Fruit fly (Drosophila melanogaster) whole organism, prepupa: ENCODE measurements around the gene CG15728.

Experiments used
- CG11762 ChIP-seq: fragments of 200-800 bp; sonication (Bioruptor generic); optimal IDR thresholded peaks from 3 replicates; lab custom pipeline; 2016; ENCODE audit warnings: missing biosample characterization, missing genetic modification characterization; ENCODE audit not compliant: insufficient read depth
- CG11902 ChIP-seq: fragments of 200-800 bp; sonication (Bioruptor generic); optimal IDR thresholded peaks from 3 replicates; lab custom pipeline; 2016; ENCODE audit warnings: missing biosample characterization, missing genetic modification characterization
- CG34406 ChIP-seq: fragments of 200-800 bp; sonication (Bioruptor generic); optimal IDR thresholded peaks from 3 replicates; lab custom pipeline; 2016; ENCODE audit warnings: missing biosample characterization, missing genetic modification characterization
- CG6276 ChIP-seq: fragments of 200-800 bp; sonication (Bioruptor generic); optimal IDR thresholded peaks from 2 replicates; lab custom pipeline; 2017; ENCODE audit warnings: missing biosample characterization, mild to moderate bottlenecking, missing genetic modification characterization
- CG6808 ChIP-seq: fragments of 200-800 bp; sonication (Bioruptor generic); optimal IDR thresholded peaks from 3 replicates; lab custom pipeline; 2017; ENCODE audit warnings: missing biosample characterization, missing genetic modification characterization, mild to moderate bottlenecking, moderate library complexity, missing genetic modification reagents
- CG8632 ChIP-seq: fragments of 200-800 bp; sonication (Bioruptor generic); optimal IDR thresholded peaks from 3 replicates; lab custom pipeline; 2016; ENCODE audit warnings: missing biosample characterization, missing genetic modification characterization
- Ets96B ChIP-seq: fragments of 200-800 bp; optimal IDR thresholded peaks from 2 replicates; lab custom pipeline; 2019; ENCODE audit warnings: missing biosample characterization, mild to moderate bottlenecking, missing genetic modification characterization, moderate library complexity
- Hr4 ChIP-seq: fragments of 200-800 bp; sonication (Bioruptor generic); optimal IDR thresholded peaks from 3 replicates; lab custom pipeline; 2016; ENCODE audit warnings: missing biosample characterization, missing genetic modification characterization
- Sox102F ChIP-seq: fragments of 200-800 bp; sonication (Bioruptor generic); optimal IDR thresholded peaks from 2 replicates; lab custom pipeline; 2016; ENCODE audit warnings: missing biosample characterization, mild to moderate bottlenecking, missing genetic modification characterization
- Sox15 ChIP-seq: fragments of 200-800 bp; sonication (Bioruptor generic); optimal IDR thresholded peaks from 3 replicates; lab custom pipeline; 2016; ENCODE audit warnings: missing biosample characterization, missing genetic modification characterization
- acj6 ChIP-seq: fragments of 200-800 bp; sonication (Bioruptor generic); optimal IDR thresholded peaks from 3 replicates; lab custom pipeline; 2016; ENCODE audit warnings: missing biosample characterization, missing genetic modification characterization
- dac ChIP-seq: fragments of 200-800 bp; sonication (Bioruptor generic); optimal IDR thresholded peaks from 2 replicates; lab custom pipeline; 2017; ENCODE audit warnings: missing biosample characterization, mild to moderate bottlenecking, missing genetic modification characterization
- ss ChIP-seq, 2 experiments: fragments of 200-800 bp; sonication (Bioruptor generic); optimal IDR thresholded peaks; 2 replicates in 1 of 2; 3 replicates in 1 of 2; lab custom pipeline; 2017 to 2018; ENCODE audit warnings: mild to moderate bottlenecking in 2 of 2, missing biosample characterization in 2 of 2, missing genetic modification characterization in 2 of 2, moderate library complexity in 1 of 2
- svp ChIP-seq: fragments of 200-800 bp; sonication (Bioruptor generic); peaks from one replicate; lab custom pipeline; 2016; ENCODE audit warnings: missing biosample characterization, missing genetic modification characterization

The CG15728 gene

DNA sequence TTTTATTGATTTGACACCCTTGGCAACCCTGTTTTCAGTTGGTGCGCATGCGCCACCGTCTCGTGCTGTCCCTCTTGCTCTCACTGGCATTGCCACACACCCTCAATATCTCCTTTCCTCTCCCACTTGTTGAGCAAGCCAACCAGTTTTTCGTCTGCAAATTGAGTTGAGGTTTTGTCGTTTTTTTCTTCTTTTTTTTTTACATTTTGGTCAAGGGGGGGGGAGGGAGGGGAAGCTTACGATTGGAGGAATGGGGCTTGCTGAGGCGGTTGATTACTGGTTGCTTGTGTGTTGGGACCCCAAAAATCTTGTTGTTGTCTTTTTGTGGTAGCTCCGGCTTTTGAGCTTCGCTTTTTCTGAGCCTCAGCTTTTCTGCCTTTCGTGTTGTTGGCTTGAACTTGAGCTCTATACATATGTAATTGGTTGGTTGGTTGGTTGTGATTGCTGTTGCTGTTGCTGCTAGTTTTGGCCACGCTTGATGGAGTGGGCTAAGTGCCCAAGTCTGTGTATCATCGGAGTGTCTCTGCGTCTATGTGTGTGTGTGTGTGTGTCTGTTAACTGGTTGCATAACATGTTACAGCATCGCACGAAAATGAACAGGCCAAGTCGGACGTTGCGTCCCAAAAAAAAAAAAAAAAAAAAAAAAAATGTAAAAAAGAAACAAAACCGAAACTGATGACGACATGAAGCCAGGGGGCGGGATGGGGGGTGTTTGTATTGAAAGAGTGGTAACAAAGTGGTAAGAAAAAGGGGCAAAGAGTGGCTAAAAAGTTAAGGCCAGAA, 52.7 kb downstream of the CG15728 start (continued):
- TF ChIP-seq CG34406: peak; percentile 6
- TF ChIP-seq svp (GFP tag; lab: Kevin White, UChicago): peak; percentile 60
- TF ChIP-seq Hr4 (GFP tag; lab: Kevin White, UChicago): peak; percentile 9
- TF ChIP-seq CG6808 (GFP tag; lab: Kevin White, UChicago): peak; percentile 88
- peak; percentile 77 for TF ChIP-seq CG6276 (GFP tag; lab: Kevin White, UChicago)
- TF ChIP-seq dac (GFP tag; lab: Kevin White, UChicago): peak; percentile 22
- TF ChIP-seq Sox102F (GFP tag; lab: Kevin White, UChicago): peak; percentile 76
- peak; percentile 52 for TF ChIP-seq CG8632 (GFP tag; lab: Kevin White, UChicago)
- peak; percentile 95 to 96 for TF ChIP-seq ss (GFP tag; optimal IDR thresholded peaks at IDR 0.05; lab: Kevin White, UChicago)
- peak; percentile 16 for TF ChIP-seq CG11762
- no peak for TF ChIP-seq Sox15 (GFP tag; lab: Kevin White, UChicago)
- no peak for TF ChIP-seq CG11902
- TF ChIP-seq acj6 (GFP tag; lab: Kevin White, UChicago): no peak
- peak; percentile 67 for TF ChIP-seq Ets96B (tag; lab: Kevin White, UChicago)
- TF ChIP-seq, all 60 proteins: peak for 50
